Worm (Caenorhabditis elegans) whole organism, early embryonic: ENCODE results near the gene rps-14.

Source experiments
- B0310.2 ChIP-seq: sonication (generic microtip); optimal IDR thresholded peaks from 2 replicates; lab custom pipeline; 2016; ENCODE audit warnings: mild to moderate bottlenecking, missing genetic modification characterization, missing compliant biosample characterization
- F13C5.2 ChIP-seq: sonication (generic microtip); optimal IDR thresholded peaks from 2 replicates; lab custom pipeline; 2017; ENCODE audit warnings: mild to moderate bottlenecking, missing genetic modification characterization, inconsistent platforms, missing compliant biosample characterization
- aly-1 ChIP-seq: sonication (generic microtip); optimal IDR thresholded peaks from 2 replicates; lab custom pipeline; 2016; ENCODE audit warnings: missing genetic modification characterization, missing compliant biosample characterization
- ama-1 ChIP-seq: fragments of 150-350 bp; optimal IDR thresholded peaks from 2 replicates; lab custom pipeline; 2014
- ceh-13 ChIP-seq: fragments of 200-800 bp; sonication (Bioruptor generic); optimal IDR thresholded peaks from 2 replicates; lab custom pipeline; 2018; ENCODE audit warnings: mild to moderate bottlenecking, missing genetic modification characterization, missing compliant biosample characterization
- ceh-36 ChIP-seq: sonication (generic microtip); optimal IDR thresholded peaks from 2 replicates; lab custom pipeline; 2016; ENCODE audit warnings: missing genetic modification characterization, inconsistent platforms, missing compliant biosample characterization
- ets-7 ChIP-seq: sonication (generic microtip); optimal IDR thresholded peaks from 2 replicates; lab custom pipeline; 2016; ENCODE audit warnings: missing genotype, missing genetic modification characterization, missing compliant biosample characterization
- flt-1 ChIP-seq: fragments of 200-800 bp; sonication (Bioruptor generic); IDR thresholded peaks from 2 replicates; pipeline ENCODE4 v1.3.6; 2022; ENCODE audit warnings: missing genetic modification characterization, missing compliant biosample characterization
- hmbx-1 ChIP-seq: sonication (generic microtip); optimal IDR thresholded peaks from 2 replicates; lab custom pipeline; 2016; ENCODE audit warnings: mild to moderate bottlenecking, missing genetic modification characterization, missing compliant biosample characterization
- hmg-4 ChIP-seq: fragments of 200-800 bp; sonication (Bioruptor generic); optimal IDR thresholded peaks from 2 replicates; lab custom pipeline; 2018; ENCODE audit warnings: mild to moderate bottlenecking, missing genetic modification characterization, missing compliant biosample characterization
- hnd-1 ChIP-seq: sonication (generic microtip); optimal IDR thresholded peaks from 2 replicates; lab custom pipeline; 2016; ENCODE audit warnings: missing genetic modification characterization, missing compliant biosample characterization
- pes-1 ChIP-seq: fragments of 200-800 bp; sonication (Bioruptor generic); IDR thresholded peaks from 2 replicates; pipeline ENCODE4 v1.3.6; 2022; ENCODE audit warnings: missing genetic modification reagents, missing genetic modification characterization, missing compliant biosample characterization
- scrt-1 ChIP-seq: fragments of 200-800 bp; sonication (Bioruptor generic); IDR thresholded peaks from 2 replicates; pipeline ENCODE4 v1.3.6; 2022; ENCODE audit warnings: missing genetic modification characterization, missing compliant biosample characterization
- sea-1 ChIP-seq: fragments of 200-800 bp; sonication (Bioruptor generic); conservative IDR thresholded peaks from 2 replicates; pipeline ENCODE4 v1.3.6; 2022; ENCODE audit warnings: missing genetic modification characterization, missing compliant biosample characterization
- tbx-11 ChIP-seq: fragments of 200-800 bp; sonication (Bioruptor generic); IDR thresholded peaks from 2 replicates; pipeline ENCODE4 v1.3.6; 2022; ENCODE audit warnings: missing genetic modification characterization, missing compliant biosample characterization
- tbx-37 ChIP-seq: fragments of 200-800 bp; sonication (Bioruptor generic); conservative IDR thresholded peaks from 2 replicates; pipeline ENCODE4 v1.3.6; 2022; ENCODE audit warnings: missing genetic modification reagents, missing genetic modification characterization, missing compliant biosample characterization
- tra-4 ChIP-seq: sonication (generic microtip); optimal IDR thresholded peaks from 2 replicates; lab custom pipeline; 2017; ENCODE audit warnings: missing genetic modification characterization, missing compliant biosample characterization

Gene rps-14

DNA sequence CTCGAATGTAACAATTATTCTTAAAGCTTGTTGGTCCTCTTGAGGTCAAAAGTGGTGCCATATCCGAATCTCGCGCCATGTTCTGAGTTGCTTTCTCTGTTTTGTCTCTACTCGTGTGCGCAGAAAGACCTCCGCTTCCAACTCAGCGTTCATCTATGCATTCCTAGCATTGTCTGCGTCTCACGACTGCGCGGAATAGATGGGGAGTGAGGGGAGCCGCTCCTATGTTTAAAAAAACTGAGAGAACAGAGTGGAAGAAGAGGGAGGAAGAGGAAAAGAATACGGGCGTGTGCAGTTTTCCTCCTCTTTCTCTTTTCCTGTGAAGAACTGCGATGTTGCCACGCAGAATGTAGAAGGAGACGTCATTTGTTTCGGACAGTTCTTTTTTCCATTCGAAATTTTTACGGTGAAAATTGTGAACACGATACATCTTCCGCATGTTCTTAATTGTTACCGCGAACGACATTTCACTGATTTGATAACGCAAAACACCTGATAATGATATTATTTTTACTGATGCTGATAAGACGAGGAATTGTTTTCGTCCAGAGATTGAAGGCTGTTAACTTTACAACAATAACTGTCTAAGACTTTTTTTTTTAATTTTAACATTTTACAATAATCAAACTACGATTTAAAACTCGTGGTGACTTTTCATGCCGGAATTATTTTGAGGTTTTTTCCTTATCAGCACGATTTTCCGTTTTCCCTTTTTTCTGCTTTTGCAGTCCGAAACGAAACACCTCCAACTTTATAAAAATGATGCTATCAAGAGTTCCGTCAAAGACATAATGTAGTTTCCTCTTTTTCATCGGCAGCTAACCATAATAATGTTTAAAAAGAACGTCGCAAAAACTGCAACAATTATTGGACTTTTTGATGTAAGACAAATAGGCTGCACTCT is 12.5 kb downstream of the rps-14 start:
- TF ChIP-seq ceh-13 (GFP tag; lab: Kevin White, UChicago) (no peak), tra-4 (tag; lab: Kevin White, UChicago) (no peak), ets-7 (tag; lab: Kevin White, UChicago) (no peak), scrt-1 (GFP tag; lab: Robert Waterston, UW) (no peak), aly-1 (tag; lab: Kevin White, UChicago) (no peak), pes-1 (GFP tag; lab: Robert Waterston, UW) (no peak), tbx-11 (GFP tag; lab: Robert Waterston, UW) (no peak), B0310.2 (no peak), tbx-37 (GFP tag; lab: Robert Waterston, UW) (no peak), ceh-36 (no peak), hnd-1 (tag; lab: Kevin White, UChicago) (no peak), ama-1 (lab: Kevin White, UChicago) (no peak), flt-1 (GFP tag; lab: Robert Waterston, UW) (no peak), hmbx-1 (tag; lab: Kevin White, UChicago) (no peak)

DNA sequence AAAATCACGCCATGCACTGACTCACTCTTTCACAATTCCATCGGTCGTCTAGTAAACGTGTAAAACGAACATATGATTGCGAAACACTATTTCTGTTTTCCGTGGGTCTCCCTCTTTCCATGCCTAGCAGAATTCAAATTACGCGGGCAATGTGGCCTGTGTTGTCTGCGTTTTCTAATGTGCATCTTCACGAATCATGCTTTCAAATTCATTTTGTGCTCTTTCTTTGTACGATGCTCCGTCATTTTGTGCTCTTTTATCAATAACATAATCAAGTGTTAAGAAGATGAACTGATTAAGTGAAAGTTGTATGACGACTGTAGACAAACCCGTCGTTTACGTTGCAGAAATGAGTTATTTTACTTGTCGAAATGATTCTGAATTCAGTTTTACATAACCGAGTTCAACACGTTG is 13.6 kb downstream of the rps-14 start:
- TF ChIP-seq aly-1 (tag; lab: Kevin White, UChicago) = no peak
- TF ChIP-seq ama-1 (lab: Kevin White, UChicago) = no peak
- no peak for TF ChIP-seq hmg-4 (GFP tag; lab: Kevin White, UChicago)
- no peak for TF ChIP-seq tra-4 (tag; lab: Kevin White, UChicago)
- TF ChIP-seq ceh-13 (GFP tag; lab: Kevin White, UChicago) = no peak
- no peak for TF ChIP-seq sea-1
- TF ChIP-seq ets-7 (tag; lab: Kevin White, UChicago) = no peak
- TF ChIP-seq F13C5.2 (tag; lab: Kevin White, UChicago) = no peak
- no peak for TF ChIP-seq ceh-36
- TF ChIP-seq hmbx-1 (tag; lab: Kevin White, UChicago) = no peak
- TF ChIP-seq hnd-1 (tag; lab: Kevin White, UChicago) = no peak
- TF ChIP-seq tbx-37 (GFP tag; lab: Robert Waterston, UW) = no peak
- no peak for TF ChIP-seq pes-1 (GFP tag; lab: Robert Waterston, UW)
- TF ChIP-seq tbx-11 (GFP tag; lab: Robert Waterston, UW) = no peak
- no peak for TF ChIP-seq flt-1 (GFP tag; lab: Robert Waterston, UW)
- no peak for TF ChIP-seq B0310.2
- TF ChIP-seq scrt-1 (GFP tag; lab: Robert Waterston, UW) = no peak

DNA sequence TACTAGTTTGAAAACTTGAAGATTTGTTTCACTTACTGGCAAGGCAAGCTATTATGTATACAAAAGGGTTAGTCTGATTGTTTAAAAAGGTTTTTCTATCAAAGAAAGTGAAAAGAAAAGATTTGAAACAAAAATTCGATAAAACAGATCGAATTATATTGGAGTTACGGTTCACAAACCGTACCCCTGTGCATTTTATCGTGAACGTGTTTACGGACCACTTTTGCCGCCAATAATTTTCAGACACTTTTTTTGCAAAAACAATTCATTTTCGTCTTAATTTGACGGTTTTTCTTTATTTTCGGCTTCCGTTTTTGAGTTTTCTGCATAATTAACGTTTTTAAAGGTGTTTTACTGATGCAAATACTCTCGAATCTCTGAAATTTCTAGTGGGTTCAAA is 14.1 kb downstream of the rps-14 start:
- TF ChIP-seq hmg-4 (GFP tag; lab: Kevin White, UChicago) (no peak), flt-1 (GFP tag; lab: Robert Waterston, UW) (no peak), tra-4 (tag; lab: Kevin White, UChicago) (no peak), ceh-13 (GFP tag; lab: Kevin White, UChicago) (no peak), ama-1 (lab: Kevin White, UChicago) (no peak), pes-1 (GFP tag; lab: Robert Waterston, UW) (no peak), B0310.2 (no peak), ceh-36 (no peak), tbx-37 (GFP tag; lab: Robert Waterston, UW) (no peak), F13C5.2 (tag; lab: Kevin White, UChicago) (no peak), aly-1 (tag; lab: Kevin White, UChicago) (no peak), scrt-1 (GFP tag; lab: Robert Waterston, UW) (no peak)

DNA sequence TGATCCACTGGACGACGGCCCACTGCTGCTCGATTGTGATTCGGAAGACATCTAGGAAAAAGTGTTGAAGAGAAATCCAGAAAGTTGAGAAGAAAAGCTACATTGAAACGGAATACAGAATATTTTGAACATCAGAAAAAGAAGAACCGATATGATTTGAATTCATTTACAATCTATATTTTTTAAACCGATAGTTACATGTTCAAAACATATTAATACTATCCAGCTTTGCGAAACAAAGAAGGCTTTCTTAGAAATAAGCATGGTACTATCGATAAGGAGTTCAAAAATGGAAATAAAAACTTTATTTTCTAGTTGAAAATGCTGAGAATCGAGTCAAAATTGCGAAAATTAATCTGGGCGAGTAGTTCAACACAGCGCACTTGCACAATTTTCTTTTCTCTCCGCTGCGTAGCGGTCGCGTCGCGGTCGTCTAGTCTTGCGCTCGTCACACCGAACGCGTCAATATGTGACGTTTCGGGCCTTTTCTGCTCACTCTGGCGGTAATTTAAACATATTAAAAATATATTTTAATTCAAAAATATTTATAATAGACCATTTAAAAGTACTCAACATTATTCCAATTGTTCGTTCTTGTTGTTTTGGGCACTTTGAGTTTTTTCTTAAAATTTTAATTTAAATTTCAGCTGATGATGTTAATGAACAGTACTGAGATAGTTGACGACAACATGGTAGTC is 17.2 kb downstream of the rps-14 start, which contains the start of the genes syf-2 and K04G7.1:
Gene syf-2, minus strand, starts transcription at position 51 of the 698 bp plus-strand sequence.
Gene K04G7.1, plus strand, starts transcription at position 648 of the 698 bp plus-strand sequence.
- TF ChIP-seq ceh-36 (no peak), F13C5.2 (tag; lab: Kevin White, UChicago) (peak; percentile 75), hmg-4 (GFP tag; lab: Kevin White, UChicago) (peak; percentile 69), flt-1 (GFP tag; lab: Robert Waterston, UW) (no peak), ceh-13 (GFP tag; lab: Kevin White, UChicago) (no peak), hnd-1 (tag; lab: Kevin White, UChicago) (no peak), ama-1 (lab: Kevin White, UChicago) (no peak), sea-1 (no peak), ets-7 (tag; lab: Kevin White, UChicago) (no peak)

ce11 chrIII:7161055-7161454 is 18.3 kb downstream of the rps-14 start, which contains the start of gene rnp-7:
Gene rnp-7 (minus strand): TSS chrIII:7161155.
- TF ChIP-seq hmg-4 (GFP tag; lab: Kevin White, UChicago) (no peak), ets-7 (tag; lab: Kevin White, UChicago) (no peak), hnd-1 (tag; lab: Kevin White, UChicago) (no peak), ceh-36 (no peak), aly-1 (tag; lab: Kevin White, UChicago) (no peak), pes-1 (GFP tag; lab: Robert Waterston, UW) (no peak), tbx-11 (GFP tag; lab: Robert Waterston, UW) (no peak), B0310.2 (no peak), ama-1 (lab: Kevin White, UChicago) (no peak), hmbx-1 (tag; lab: Kevin White, UChicago) (no peak), F13C5.2 (tag; lab: Kevin White, UChicago) (no peak), sea-1 (no peak), tbx-37 (GFP tag; lab: Robert Waterston, UW) (no peak), flt-1 (GFP tag; lab: Robert Waterston, UW) (no peak), scrt-1 (GFP tag; lab: Robert Waterston, UW) (no peak), ceh-13 (GFP tag; lab: Kevin White, UChicago) (no peak), tra-4 (tag; lab: Kevin White, UChicago) (no peak)

ce11 chrIII:7159246-7159645 is 20.1 kb downstream of the rps-14 start:
- TF ChIP-seq sea-1 (no peak), aly-1 (tag; lab: Kevin White, UChicago) (no peak), ama-1 (lab: Kevin White, UChicago) (no peak), tra-4 (tag; lab: Kevin White, UChicago) (no peak), pes-1 (GFP tag; lab: Robert Waterston, UW) (no peak), hnd-1 (tag; lab: Kevin White, UChicago) (no peak), ceh-36 (no peak), scrt-1 (GFP tag; lab: Robert Waterston, UW) (no peak), hmg-4 (GFP tag; lab: Kevin White, UChicago) (no peak), flt-1 (GFP tag; lab: Robert Waterston, UW) (no peak), ceh-13 (GFP tag; lab: Kevin White, UChicago) (no peak), ets-7 (tag; lab: Kevin White, UChicago) (no peak), tbx-11 (GFP tag; lab: Robert Waterston, UW) (no peak)
